Fruit fly (Drosophila melanogaster) whole organism, embryonic: ENCODE data around the gene Bacc.

Experiments used
- Aef1 ChIP-seq: fragments of 200-800 bp; sonication (Bioruptor generic); IDR thresholded peaks from 3 replicates; pipeline ENCODE4 v1.3.6; 2022; ENCODE audit warnings: missing biosample characterization, missing genetic modification characterization
- B-H2 ChIP-seq: fragments of 200-800 bp; sonication (Bioruptor generic); optimal IDR thresholded peaks from 2 replicates; lab custom pipeline; 2018; ENCODE audit warnings: missing biosample characterization, mild to moderate bottlenecking, missing genetic modification characterization
- CG10543 ChIP-seq: fragments of 200-800 bp; sonication (Bioruptor generic); optimal IDR thresholded peaks from 3 replicates; lab custom pipeline; 2017; ENCODE audit warnings: missing biosample characterization, mild to moderate bottlenecking, missing genetic modification characterization, moderate library complexity
- CG13775 ChIP-seq: fragments of 200-800 bp; sonication (Bioruptor generic); optimal IDR thresholded peaks from 3 replicates; lab custom pipeline; 2017; ENCODE audit warnings: missing biosample characterization, mild to moderate bottlenecking, missing genetic modification characterization
- CG14710 ChIP-seq: fragments of 200-800 bp; sonication (Bioruptor generic); optimal IDR thresholded peaks from 3 replicates; lab custom pipeline; 2019; ENCODE audit warnings: missing biosample characterization, mild to moderate bottlenecking, missing genetic modification characterization, moderate library complexity
- CG15479 ChIP-seq: fragments of 200-800 bp; sonication (Bioruptor generic); optimal IDR thresholded peaks from 3 replicates; lab custom pipeline; 2019; ENCODE audit warnings: missing biosample characterization, mild to moderate bottlenecking, missing genetic modification characterization, moderate library complexity
- CG17912 ChIP-seq: fragments of 200-800 bp; sonication (Bioruptor generic); optimal IDR thresholded peaks from 2 replicates; lab custom pipeline; 2018; ENCODE audit warnings: missing biosample characterization, mild to moderate bottlenecking, missing genetic modification characterization
- CG1832 ChIP-seq: fragments of 200-800 bp; sonication (Bioruptor generic); optimal IDR thresholded peaks from 2 replicates; lab custom pipeline; 2017; ENCODE audit warnings: missing biosample characterization, mild to moderate bottlenecking, missing genetic modification characterization, inconsistent platforms
- CG30431 ChIP-seq: fragments of 200-800 bp; sonication (Bioruptor generic); optimal IDR thresholded peaks from 2 replicates; lab custom pipeline; 2017; ENCODE audit warnings: missing biosample characterization, missing genetic modification characterization
- CG32532 ChIP-seq: fragments of 200-800 bp; sonication (Bioruptor generic); IDR thresholded peaks from 2 replicates; pipeline ENCODE4 v1.3.6; 2022; ENCODE audit warnings: missing biosample characterization, missing genetic modification characterization
- CG34376 ChIP-seq: fragments of 200-800 bp; sonication (Bioruptor generic); optimal IDR thresholded peaks from 2 replicates; lab custom pipeline; 2018; ENCODE audit warnings: missing biosample characterization, mild to moderate bottlenecking, missing genetic modification characterization
- CG34422 ChIP-seq: fragments of 200-800 bp; sonication (Bioruptor generic); IDR thresholded peaks from 3 replicates; pipeline ENCODE4 v1.3.6; 2022; ENCODE audit warnings: missing biosample characterization, missing genetic modification characterization
- CG3726 ChIP-seq: fragments of 200-800 bp; sonication (Bioruptor generic); IDR thresholded peaks from 3 replicates; pipeline ENCODE4, ENCODE4 v1.3.6; 2022; ENCODE audit warnings: missing biosample characterization, missing genetic modification characterization
- CG4707 ChIP-seq: fragments of 200-800 bp; sonication (Bioruptor generic); optimal IDR thresholded peaks from 2 replicates; lab custom pipeline; 2018; ENCODE audit warnings: missing biosample characterization, mild to moderate bottlenecking, missing genetic modification characterization, moderate library complexity
- CG6683 ChIP-seq: fragments of 200-800 bp; sonication (Bioruptor generic); optimal IDR thresholded peaks from 2 replicates; lab custom pipeline; 2017; ENCODE audit warnings: missing biosample characterization, mild to moderate bottlenecking, missing genetic modification characterization, missing genetic modification reagents
- CG6689 ChIP-seq: fragments of 200-800 bp; sonication (Bioruptor generic); IDR thresholded peaks from 2 replicates; pipeline ENCODE4 v1.3.6; 2022; ENCODE audit warnings: missing biosample characterization, missing genetic modification characterization
- CG8924 ChIP-seq: fragments of 200-800 bp; optimal IDR thresholded peaks from 3 replicates; lab custom pipeline; 2019; ENCODE audit warnings: missing biosample characterization, mild to moderate bottlenecking, missing genetic modification characterization, moderate library complexity
- CG9215 ChIP-seq: fragments of 200-800 bp; sonication (Bioruptor generic); IDR thresholded peaks from 2 replicates; pipeline ENCODE4 v1.3.6; 2022; ENCODE audit warnings: missing biosample characterization, missing genetic modification characterization
- CHES-1-like ChIP-seq: fragments of 200-800 bp; sonication (Bioruptor generic); optimal IDR thresholded peaks from 2 replicates; lab custom pipeline; 2016; ENCODE audit warnings: missing biosample characterization, missing genetic modification characterization
- Dbx ChIP-seq: fragments of 200-800 bp; sonication (Bioruptor generic); IDR thresholded peaks from 3 replicates; pipeline ENCODE4 v1.3.6; 2022; ENCODE audit warnings: missing biosample characterization, missing genetic modification characterization
- Dp ChIP-seq: fragments of 200-800 bp; sonication (Bioruptor generic); optimal IDR thresholded peaks from 2 replicates; lab custom pipeline; 2018; ENCODE audit warnings: missing biosample characterization, mild to moderate bottlenecking, missing genetic modification characterization, moderate library complexity
- Eip74EF ChIP-seq, 2 experiments: fragments of 200-800 bp in 1 of 2; fragments of >200 bp in 1 of 2; sonication (Bioruptor generic) in 1 of 2; optimal IDR thresholded peaks; 2 replicates each; lab custom pipeline; 2017 to 2019; ENCODE audit warnings: missing biosample characterization in 2 of 2, missing genetic modification characterization in 2 of 2, mild to moderate bottlenecking in 1 of 2, moderate library complexity in 1 of 2
- Fer1 ChIP-seq: fragments of 200-800 bp; sonication (Bioruptor generic); optimal IDR thresholded peaks from 2 replicates; lab custom pipeline; 2017; ENCODE audit warnings: missing biosample characterization, mild to moderate bottlenecking, missing genetic modification characterization
- Gug ChIP-seq: fragments of 200-800 bp; sonication (Bioruptor generic); IDR thresholded peaks from 4 replicates; pipeline ENCODE4 v1.3.6; 2022; ENCODE audit warnings: missing biosample characterization, missing genetic modification characterization
- HHEX ChIP-seq: fragments of 200-800 bp; sonication (Bioruptor generic); optimal IDR thresholded peaks from 3 replicates; lab custom pipeline; 2017; ENCODE audit warnings: missing biosample characterization, mild to moderate bottlenecking, missing genetic modification characterization, missing genetic modification reagents
- Med ChIP-seq: fragments of 200-800 bp; sonication (Bioruptor generic); peaks from one replicate; lab custom pipeline; 2016; ENCODE audit warnings: missing biosample characterization, missing genetic modification characterization, mild to moderate bottlenecking, inconsistent platforms, moderate library complexity
- Pdp1 ChIP-seq, 2 experiments: fragments of 200-800 bp; sonication (Bioruptor generic); optimal IDR thresholded peaks; 3 replicates each; lab custom pipeline; 2016; ENCODE audit warnings: missing biosample characterization in 2 of 2, missing genetic modification characterization in 2 of 2, mild to moderate bottlenecking in 1 of 2, moderate library complexity in 1 of 2
- Ptx1 ChIP-seq: fragments of 200-800 bp; sonication (Bioruptor generic); IDR thresholded peaks from 2 replicates; pipeline ENCODE4 v1.3.6; 2022; ENCODE audit warnings: missing biosample characterization, missing genetic modification characterization
- Rx ChIP-seq: fragments of 200-800 bp; sonication (Bioruptor generic); IDR thresholded peaks from 2 replicates; pipeline ENCODE4 v1.3.6; 2022; ENCODE audit warnings: missing biosample characterization, missing genetic modification characterization
- az2 ChIP-seq: fragments of 200-800 bp; sonication (Bioruptor generic); optimal IDR thresholded peaks from 3 replicates; lab custom pipeline; 2016; ENCODE audit warnings: missing biosample characterization, missing genetic modification characterization
- cg ChIP-seq: fragments of 200-800 bp; sonication (Bioruptor generic); optimal IDR thresholded peaks from 3 replicates; lab custom pipeline; 2019; ENCODE audit warnings: missing biosample characterization, mild to moderate bottlenecking, missing genetic modification characterization, moderate library complexity
- ci ChIP-seq: fragments of 200-800 bp; sonication (Bioruptor generic); IDR thresholded peaks from 3 replicates; pipeline ENCODE4 v1.3.6; 2022; ENCODE audit warnings: missing biosample characterization, missing genetic modification characterization
- fru ChIP-seq: fragments of >200 bp; optimal IDR thresholded peaks from 2 replicates; lab custom pipeline; 2017
- gce ChIP-seq: fragments of 200-800 bp; sonication (Bioruptor generic); IDR thresholded peaks from 3 replicates; pipeline ENCODE4 v1.3.6; 2022; ENCODE audit warnings: missing biosample characterization, missing genetic modification characterization
- grau ChIP-seq: fragments of 200-800 bp; optimal IDR thresholded peaks from 3 replicates; lab custom pipeline; 2019; ENCODE audit warnings: missing biosample characterization, mild to moderate bottlenecking, missing genetic modification characterization, moderate library complexity
- hb ChIP-seq: fragments of 200-800 bp; sonication (Bioruptor generic); IDR thresholded peaks from 3 replicates; pipeline ENCODE4 v1.3.6; 2022; ENCODE audit warnings: missing biosample characterization, missing genetic modification characterization; ENCODE audit not compliant: partially characterized antibody
- hbn ChIP-seq: fragments of 200-800 bp; sonication (Bioruptor generic); IDR thresholded peaks from 2 replicates; pipeline ENCODE4 v1.3.6; 2022; ENCODE audit warnings: missing biosample characterization, missing genetic modification characterization; ENCODE audit not compliant: partially characterized antibody
- jumu ChIP-seq: fragments of 200-800 bp; sonication (Bioruptor generic); optimal IDR thresholded peaks from 3 replicates; lab custom pipeline; 2016; ENCODE audit warnings: missing biosample characterization, missing genetic modification characterization
- lbe ChIP-seq: fragments of 200-800 bp; sonication (Bioruptor generic); optimal IDR thresholded peaks from 2 replicates; lab custom pipeline; 2016; ENCODE audit warnings: missing biosample characterization, mild to moderate bottlenecking, missing genetic modification characterization
- pan ChIP-seq, 4 experiments: fragments of >200 bp in 3 of 4; fragments of 200-800 bp in 1 of 4; sonication (Bioruptor generic) in 1 of 4; optimal IDR thresholded peaks in 3 of 4; IDR thresholded peaks in 1 of 4; 2 replicates each; pipeline versions ENCODE4 v1.3.6 to Lab custom; 2017 to 2022; ENCODE audit warnings: missing biosample characterization in 2 of 4, missing genetic modification characterization in 2 of 4, mixed read lengths in 1 of 4
- phol ChIP-seq: fragments of 200-800 bp; sonication (Bioruptor generic); optimal IDR thresholded peaks from 3 replicates; lab custom pipeline; 2018; ENCODE audit warnings: missing biosample characterization, mild to moderate bottlenecking, missing genetic modification characterization, moderate library complexity
- pros ChIP-seq: fragments of 200-800 bp; sonication (Bioruptor generic); optimal IDR thresholded peaks from 3 replicates; lab custom pipeline; 2019; ENCODE audit warnings: missing biosample characterization, mild to moderate bottlenecking, missing genetic modification characterization, moderate library complexity
- psq ChIP-seq: fragments of 200-800 bp; sonication (Bioruptor generic); optimal IDR thresholded peaks from 2 replicates; lab custom pipeline; 2017; ENCODE audit warnings: missing biosample characterization, missing genetic modification characterization
- pzg ChIP-seq: fragments of 200-800 bp; sonication (Bioruptor generic); optimal IDR thresholded peaks from 3 replicates; lab custom pipeline; 2018; ENCODE audit warnings: missing biosample characterization, mild to moderate bottlenecking, missing genetic modification characterization, moderate library complexity
- schlank ChIP-seq: fragments of 200-800 bp; sonication (Bioruptor generic); optimal IDR thresholded peaks from 2 replicates; lab custom pipeline; 2018; ENCODE audit warnings: missing biosample characterization, mild to moderate bottlenecking, missing genetic modification characterization
- sd ChIP-seq: fragments of 200-800 bp; sonication (Bioruptor generic); optimal IDR thresholded peaks from 3 replicates; lab custom pipeline; 2018; ENCODE audit warnings: missing biosample characterization, mild to moderate bottlenecking, missing genetic modification characterization, moderate library complexity
- sima ChIP-seq: fragments of 200-800 bp; sonication (Bioruptor generic); optimal IDR thresholded peaks from 2 replicates; lab custom pipeline; 2016; ENCODE audit warnings: missing biosample characterization, missing genetic modification characterization
- slbo ChIP-seq: fragments of 200-800 bp; sonication (Bioruptor generic); IDR thresholded peaks from 2 replicates; pipeline ENCODE4 v1.3.6; 2022; ENCODE audit warnings: missing biosample characterization, missing genetic modification characterization
- tna ChIP-seq: fragments of 200-800 bp; sonication (Bioruptor generic); IDR thresholded peaks from 2 replicates; pipeline ENCODE4 v1.3.6; 2022; ENCODE audit warnings: missing biosample characterization, missing genetic modification characterization; ENCODE audit not compliant: partially characterized antibody
- usp ChIP-seq: fragments of >200 bp; optimal IDR thresholded peaks from 2 replicates; lab custom pipeline; 2017; ENCODE audit warnings: missing biosample characterization, missing genetic modification characterization
- yki ChIP-seq: fragments of >200 bp; optimal IDR thresholded peaks from 3 replicates; lab custom pipeline; 2018

The Bacc gene

DNA sequence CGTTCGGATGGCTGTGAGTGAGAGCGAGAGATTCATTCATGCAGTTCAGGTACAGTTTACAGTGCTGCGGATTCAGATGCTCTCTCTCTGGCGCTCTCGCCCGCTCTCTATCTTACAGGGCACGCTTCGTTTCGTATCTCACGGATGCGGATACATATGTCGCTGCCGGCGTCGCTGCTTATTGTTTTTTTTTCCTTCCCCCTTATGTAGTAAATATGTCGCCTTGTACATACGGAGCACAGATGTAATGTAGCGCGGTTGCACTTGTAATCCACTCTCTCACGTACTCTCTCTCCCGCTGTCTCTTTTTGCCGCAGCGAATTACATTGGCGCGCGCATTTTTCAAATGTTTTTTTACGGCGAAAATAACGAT is 3.1 kb downstream of the Bacc start (continued):
- no peak for TF ChIP-seq CG14710 (tag; lab: Kevin White, UChicago)
- peak; percentile 51 for TF ChIP-seq CG1832 (GFP tag; lab: Kevin White, UChicago)
- no peak for TF ChIP-seq gce (GFP tag; lab: Robert Waterston, UW)
- TF ChIP-seq CG9215 (GFP tag; lab: Robert Waterston, UW): no peak
- no peak for TF ChIP-seq CG6689 (GFP tag; lab: Robert Waterston, UW)
- no peak for TF ChIP-seq CG6683 (GFP tag; lab: Kevin White, UChicago)
- no peak for TF ChIP-seq CG13775
- no peak for TF ChIP-seq slbo (GFP tag; lab: Robert Waterston, UW)
- TF ChIP-seq cg: peak; percentile 38
- TF ChIP-seq grau (tag; lab: Kevin White, UChicago): no peak
- TF ChIP-seq yki (lab: Kevin White, UChicago): peak; percentile 98
- TF ChIP-seq jumu: no peak
- TF ChIP-seq CG3726 (GFP tag; lab: Robert Waterston, UW): no peak
- TF ChIP-seq HHEX (GFP tag; lab: Kevin White, UChicago): no peak
- peak; percentile 22 for TF ChIP-seq CG15479 (GFP tag; lab: Kevin White, UChicago)
- peak; percentile 84 for TF ChIP-seq lbe (GFP tag; lab: Kevin White, UChicago)
- no peak for TF ChIP-seq az2 (GFP tag; lab: Kevin White, UChicago)
- TF ChIP-seq Pdp1 (GFP tag; optimal IDR thresholded peaks at IDR 0.05; lab: Kevin White, UChicago): peak in 1 of 2 experiments; percentile 14
- peak; percentile 7 for TF ChIP-seq Med (GFP tag; lab: Kevin White, UChicago)
- no peak for TF ChIP-seq sd (tag; lab: Kevin White, UChicago)
- no peak for TF ChIP-seq pzg
- TF ChIP-seq tna (GFP tag; lab: Robert Waterston, UW): no peak
- no peak for TF ChIP-seq sima (GFP tag; lab: Kevin White, UChicago)
- no peak for TF ChIP-seq CG30431
- no peak for TF ChIP-seq CG34376
- TF ChIP-seq hbn: no peak
- no peak for TF ChIP-seq CG17912
- TF ChIP-seq Fer1 (GFP tag; lab: Kevin White, UChicago): peak; percentile 13
- TF ChIP-seq psq: no peak
- TF ChIP-seq Ptx1: no peak
- TF ChIP-seq pan (optimal IDR thresholded peaks at IDR 0.05; lab: Kevin White, UChicago): no peak
- no peak for TF ChIP-seq pan (GFP tag; optimal IDR thresholded peaks at IDR 0.05 in 1 of 2, IDR thresholded peaks at IDR 0.05 in 1 of 2)
- TF ChIP-seq pros (GFP tag; lab: Kevin White, UChicago): peak; percentile 86
- TF ChIP-seq CG4707 (GFP tag; lab: Kevin White, UChicago): no peak
- TF ChIP-seq Eip74EF (GFP tag; optimal IDR thresholded peaks at IDR 0.05; lab: Kevin White, UChicago): peak in 1 of 2 experiments; percentile 35
- no peak for TF ChIP-seq Rx
- TF ChIP-seq CHES-1-like (GFP tag; lab: Kevin White, UChicago): no peak

DNA sequence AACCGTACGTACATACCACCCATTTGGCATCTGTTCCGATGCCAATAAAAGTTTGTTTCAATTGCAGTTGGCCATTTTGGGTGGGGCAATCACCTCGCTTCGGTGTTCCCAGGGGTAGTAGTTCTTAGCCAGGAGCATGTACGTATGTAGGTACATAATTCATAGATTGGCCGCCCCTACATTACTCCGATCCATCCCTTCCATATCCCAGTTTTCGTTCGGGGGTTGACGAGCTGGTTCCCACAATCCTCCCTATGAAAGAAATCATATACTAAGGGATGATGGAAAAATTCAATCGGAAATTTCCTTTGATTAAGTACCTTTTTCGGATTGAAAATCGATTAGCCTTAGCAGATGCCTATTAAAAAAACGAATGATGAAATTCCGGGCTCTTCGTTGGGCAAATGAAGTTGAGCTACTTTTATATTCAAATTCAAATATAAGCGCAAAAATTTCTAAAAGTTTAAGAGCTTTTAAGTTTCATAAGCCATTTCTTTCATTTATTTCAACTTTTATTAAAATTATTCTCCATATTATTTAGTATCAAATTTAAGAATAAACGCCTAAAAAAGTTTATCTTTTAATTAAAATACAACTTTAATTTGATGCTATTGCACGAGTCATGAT is 5.8 kb downstream of the Bacc start:
- TF ChIP-seq Med (GFP tag; lab: Kevin White, UChicago) (peak; percentile 70), phol (tag; lab: Kevin White, UChicago) (peak; percentile 1), pros (GFP tag; lab: Kevin White, UChicago) (peak; percentile 43), usp (no peak), B-H2 (GFP tag; lab: Kevin White, UChicago) (no peak), CG34422 (GFP tag; lab: Robert Waterston, UW) (no peak), CG32532 (GFP tag; lab: Robert Waterston, UW) (0 out of 2 replicates have a peak, but pooled peaks have one; percentile 6), schlank (tag; lab: Kevin White, UChicago) (no peak), Dbx (GFP tag; lab: Robert Waterston, UW) (peak; percentile 50; the same call in 2 of the 3 replicates), ci (GFP tag; lab: Robert Waterston, UW) (peak; percentile 21; the same call in 1 of the 3 replicates), Dp (GFP tag; lab: Kevin White, UChicago) (peak; percentile 57), hb (GFP tag; lab: Robert Waterston, UW) (no peak), CG8924 (tag; lab: Kevin White, UChicago) (no peak), Gug (GFP tag; lab: Robert Waterston, UW) (no peak), CG10543 (GFP tag; lab: Kevin White, UChicago) (no peak), Aef1 (no peak), fru (lab: Kevin White, UChicago) (no peak)
